Fruit fly (Drosophila melanogaster) Kc167 (cell line): ENCODE data around the gene Invadolysin.

Experiments
- Myc ChIP-seq: fragments of >200 bp; optimal IDR thresholded peaks from 2 replicates; lab custom pipeline; 2017; ENCODE audit warnings: missing external identifiers
- Sin3A ChIP-seq: fragments of >200 bp; optimal IDR thresholded peaks from 2 replicates; lab custom pipeline; 2018; ENCODE audit warnings: missing external identifiers
- h ChIP-seq: fragments of >200 bp; optimal IDR thresholded peaks from 3 replicates; lab custom pipeline; 2018; ENCODE audit warnings: missing external identifiers
- insv ChIP-seq: fragments of >200 bp; optimal IDR thresholded peaks from 3 replicates; lab custom pipeline; 2018; ENCODE audit warnings: missing external identifiers
- psq ChIP-seq: fragments of >200 bp; optimal IDR thresholded peaks from 2 replicates; lab custom pipeline; 2017; ENCODE audit warnings: missing external identifiers
- ttk ChIP-seq: sonication (Bioruptor generic); optimal IDR thresholded peaks from 2 replicates; lab custom pipeline; 2017; ENCODE audit warnings: missing external identifiers

DNA sequence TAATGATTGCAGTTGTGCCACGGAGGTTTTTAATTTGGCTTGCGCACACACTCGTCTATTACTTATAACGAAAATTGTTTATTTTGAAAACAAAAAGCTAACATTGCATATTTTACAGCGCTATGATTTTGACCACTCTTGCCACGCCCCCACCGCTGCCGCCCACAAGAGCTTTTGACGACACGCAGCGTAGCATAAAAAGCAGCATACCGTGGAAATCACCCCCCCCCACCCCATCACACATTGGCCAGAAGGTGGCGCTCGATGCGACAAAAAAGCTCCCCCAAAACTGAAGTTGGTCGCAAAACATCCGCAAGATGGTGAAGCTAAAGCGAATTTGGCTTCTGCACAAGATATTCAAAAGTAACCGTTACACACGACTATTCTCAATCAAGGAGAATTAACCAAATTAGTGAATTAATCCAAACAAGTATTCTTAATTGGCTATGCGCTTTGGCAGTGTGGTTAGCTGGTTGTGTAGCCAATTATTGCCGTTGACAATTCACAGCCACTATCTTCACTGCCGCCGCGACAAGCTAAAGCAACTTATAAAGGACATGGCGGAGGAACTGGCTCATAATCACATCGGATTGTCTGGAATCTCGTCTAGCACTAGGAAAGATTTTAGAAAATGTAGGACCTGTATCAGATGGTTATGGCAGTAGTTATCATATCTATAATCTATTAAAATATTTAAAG lies 43.8 kb upstream of the Invadolysin start:
- TF ChIP-seq psq (no peak), insv (lab: Kevin White, UChicago) (no peak), h (no peak), Sin3A (lab: Kevin White, UChicago) (no peak), Myc (lab: Kevin White, UChicago) (no peak), ttk (no peak)
